Fruit fly (Drosophila melanogaster) whole organism, wandering third instar larva: ENCODE results near the gene Sqor.

Source experiments
- Hnf4 ChIP-seq: fragments of 200-800 bp; sonication (Bioruptor generic); optimal IDR thresholded peaks from 2 replicates; lab custom pipeline; 2016; ENCODE audit warnings: missing biosample characterization, mild to moderate bottlenecking, missing genetic modification characterization
- Myc ChIP-seq: fragments of >200 bp; optimal IDR thresholded peaks from 2 replicates; lab custom pipeline; 2017
- OdsH ChIP-seq: fragments of 200-800 bp; sonication (Bioruptor generic); optimal IDR thresholded peaks from 2 replicates; lab custom pipeline; 2016; ENCODE audit warnings: missing biosample characterization, mild to moderate bottlenecking, missing genetic modification characterization
- sv ChIP-seq: fragments of 200-800 bp; sonication (Bioruptor generic); optimal IDR thresholded peaks from 3 replicates; lab custom pipeline; 2016; ENCODE audit warnings: missing biosample characterization, missing genetic modification characterization
- usp ChIP-seq: fragments of >200 bp; optimal IDR thresholded peaks from 2 replicates; lab custom pipeline; 2017; ENCODE audit warnings: missing biosample characterization, missing genetic modification characterization

- no peak for TF ChIP-seq usp (GFP tag; lab: Kevin White, UChicago)
- no peak for TF ChIP-seq Hnf4 (GFP tag; lab: Kevin White, UChicago)
- TF ChIP-seq Myc: no peak
- TF ChIP-seq OdsH (GFP tag; lab: Kevin White, UChicago): no peak
- no peak for TF ChIP-seq sv
Observed at dm6 chr3L:4193730-4194649, 46.0 kb upstream of the Sqor start, which contains the start of gene CG43367.
